Worm (Caenorhabditis elegans) whole organism, L1 larva: ENCODE data around the gene C13B4.1.

Experiments used
- Y116A8C.19 ChIP-seq: sonication (generic microtip); optimal IDR thresholded peaks from 2 replicates; lab custom pipeline; 2016; ENCODE audit warnings: missing compliant biosample characterization, missing genetic modification characterization, borderline replicate concordance
- ama-1 ChIP-seq: fragments of 150-350 bp; optimal IDR thresholded peaks from 2 replicates; lab custom pipeline; 2014
- ceh-8 ChIP-seq: fragments of 200-800 bp; sonication (Bioruptor generic); optimal IDR thresholded peaks from 2 replicates; lab custom pipeline; 2018; ENCODE audit warnings: mild to moderate bottlenecking, missing genetic modification characterization, moderate library complexity, missing compliant biosample characterization
- ceh-82 ChIP-seq, 3 experiments: fragments of 150-350 bp in 1 of 3; sonication (generic microtip) in 2 of 3; optimal IDR thresholded peaks; 2 replicates each; lab custom pipeline; 2014 to 2017; ENCODE audit warnings: missing biosample characterization in 3 of 3, missing genetic modification characterization in 3 of 3
- ceh-90 ChIP-seq: sonication (generic microtip); optimal IDR thresholded peaks from 2 replicates; lab custom pipeline; 2016; ENCODE audit warnings: missing genetic modification characterization, missing compliant biosample characterization
- dsc-1 ChIP-seq: sonication (generic microtip); optimal IDR thresholded peaks from 2 replicates; lab custom pipeline; 2016; ENCODE audit warnings: mild to moderate bottlenecking, missing genetic modification characterization, missing compliant biosample characterization
- efl-1 ChIP-seq, 4 experiments: fragments of 150-350 bp; optimal IDR thresholded peaks in 3 of 4; peaks in 1 of 4; 1 replicate in 1 of 4; 2 replicates in 3 of 4; lab custom pipeline; 2014; ENCODE audit warnings: missing biosample characterization in 2 of 4, missing genetic modification characterization in 2 of 4, missing genetic modification reagents in 2 of 4
- egl-13 ChIP-seq: sonication (generic microtip); optimal IDR thresholded peaks from 2 replicates; lab custom pipeline; 2016; ENCODE audit warnings: missing genotype, missing genetic modification reagents, missing genetic modification characterization, missing compliant biosample characterization
- egl-27 ChIP-seq, 2 experiments: fragments of 150-350 bp in 1 of 2; sonication (generic microtip); optimal IDR thresholded peaks; 3 replicates each; lab custom pipeline; 2017 to 2018; ENCODE audit warnings: missing biosample characterization in 2 of 2, missing genetic modification characterization in 2 of 2, missing genetic modification reagents in 2 of 2
- elt-2 ChIP-seq: sonication (generic microtip); optimal IDR thresholded peaks from 2 replicates; lab custom pipeline; 2016; ENCODE audit warnings: missing genetic modification characterization, mild to moderate bottlenecking, inconsistent platforms, missing compliant biosample characterization, missing genetic modification reagents
- elt-3 ChIP-seq, 6 experiments: fragments of 150-350 bp in 1 of 6; sonication (generic microtip); optimal IDR thresholded peaks; 2 replicates each; lab custom pipeline; 2017 to 2018; ENCODE audit warnings: missing biosample characterization in 6 of 6, missing genetic modification characterization in 6 of 6, inconsistent platforms in 1 of 6
- fos-1 ChIP-seq: fragments of 150-350 bp; optimal IDR thresholded peaks from 2 replicates; lab custom pipeline; 2014; ENCODE audit warnings: missing biosample characterization, missing genetic modification characterization
- hlh-4 ChIP-seq: sonication (generic microtip); optimal IDR thresholded peaks from 2 replicates; lab custom pipeline; 2016; ENCODE audit warnings: mild to moderate bottlenecking, missing genetic modification characterization, missing compliant biosample characterization
- hpl-2 ChIP-seq: fragments of 150-350 bp; optimal IDR thresholded peaks from 2 replicates; lab custom pipeline; 2014; ENCODE audit warnings: missing biosample characterization, missing genetic modification reagents, missing genetic modification characterization
- isw-1 ChIP-seq: fragments of 200-800 bp; sonication (Bioruptor generic); IDR thresholded peaks from 2 replicates; pipeline ENCODE4 v1.3.6; 2022; ENCODE audit warnings: missing genetic modification characterization, missing compliant biosample characterization
- lin-14 ChIP-seq: fragments of 200-800 bp; sonication (Bioruptor generic); optimal IDR thresholded peaks from 2 replicates; lab custom pipeline; 2018; ENCODE audit warnings: mild to moderate bottlenecking, missing genetic modification characterization, moderate library complexity, missing compliant biosample characterization
- lin-35 ChIP-seq, 2 experiments: fragments of 150-350 bp; optimal IDR thresholded peaks; 2 replicates each; lab custom pipeline; 2014; ENCODE audit warnings: missing biosample characterization in 2 of 2, missing genetic modification characterization in 2 of 2, missing genetic modification reagents in 2 of 2
- mab-9 ChIP-seq: fragments of 200-800 bp; sonication (Bioruptor generic); IDR thresholded peaks from 2 replicates; pipeline ENCODE4 v1.3.6; 2022; ENCODE audit warnings: missing genetic modification reagents, missing genetic modification characterization, missing compliant biosample characterization
- mef-2 ChIP-seq: fragments of 150-350 bp; optimal IDR thresholded peaks from 2 replicates; lab custom pipeline; 2014; ENCODE audit warnings: missing biosample characterization, missing genetic modification characterization
- nhr-11 ChIP-seq: fragments of 150-350 bp; optimal IDR thresholded peaks from 2 replicates; lab custom pipeline; 2014; ENCODE audit warnings: missing biosample characterization, missing genetic modification characterization
- nhr-19 ChIP-seq: fragments of 200-800 bp; sonication (Bioruptor generic); conservative IDR thresholded peaks from 2 replicates; pipeline ENCODE4 v1.3.6; 2022; ENCODE audit warnings: missing genetic modification characterization, missing compliant biosample characterization
- nhr-20 ChIP-seq: sonication (generic microtip); optimal IDR thresholded peaks from 2 replicates; lab custom pipeline; 2016; ENCODE audit warnings: mild to moderate bottlenecking, missing genetic modification characterization, missing compliant biosample characterization
- nhr-28 ChIP-seq: fragments of 150-350 bp; optimal IDR thresholded peaks from 2 replicates; lab custom pipeline; 2014; ENCODE audit warnings: missing biosample characterization, missing genetic modification characterization
- nhr-47 ChIP-seq: sonication (generic microtip); optimal IDR thresholded peaks from 2 replicates; lab custom pipeline; 2016; ENCODE audit warnings: mild to moderate bottlenecking, missing genetic modification characterization, moderate library complexity, missing compliant biosample characterization
- nhr-85 ChIP-seq: sonication (generic microtip); peaks from one replicate; lab custom pipeline; 2016; ENCODE audit warnings: missing genetic modification characterization, inconsistent platforms, missing compliant biosample characterization
- skn-1 ChIP-seq: fragments of 150-350 bp; optimal IDR thresholded peaks from 2 replicates; lab custom pipeline; 2014; ENCODE audit warnings: missing biosample characterization, missing genetic modification characterization
- snu-23 ChIP-seq: sonication (generic microtip); optimal IDR thresholded peaks from 2 replicates; lab custom pipeline; 2016; ENCODE audit warnings: missing genetic modification characterization, missing compliant biosample characterization
- sox-4 ChIP-seq: sonication (generic microtip); optimal IDR thresholded peaks from 2 replicates; lab custom pipeline; 2016; ENCODE audit warnings: missing genetic modification characterization, missing compliant biosample characterization
- tbx-2 ChIP-seq: sonication (generic microtip); optimal IDR thresholded peaks from 2 replicates; lab custom pipeline; 2016; ENCODE audit warnings: missing genetic modification characterization, missing compliant biosample characterization
- unc-130 ChIP-seq: fragments of 150-350 bp; optimal IDR thresholded peaks from 2 replicates; lab custom pipeline; 2017; ENCODE audit warnings: missing biosample characterization, missing genetic modification characterization, inconsistent platforms
- unc-30 ChIP-seq: sonication (generic microtip); optimal IDR thresholded peaks from 2 replicates; lab custom pipeline; 2017; ENCODE audit warnings: missing biosample characterization, missing genetic modification characterization
- unc-86 ChIP-seq: sonication (generic microtip); optimal IDR thresholded peaks from 2 replicates; lab custom pipeline; 2016; ENCODE audit warnings: missing genetic modification characterization, missing compliant biosample characterization
- vab-15 ChIP-seq: sonication (generic microtip); optimal IDR thresholded peaks from 2 replicates; lab custom pipeline; 2017; ENCODE audit warnings: missing genotype, mild to moderate bottlenecking, missing genetic modification characterization, missing compliant biosample characterization
- zag-1 ChIP-seq: fragments of 150-350 bp; optimal IDR thresholded peaks from 2 replicates; lab custom pipeline; 2014; ENCODE audit warnings: missing biosample characterization, missing genetic modification characterization
- ztf-11 ChIP-seq, 2 experiments: sonication (generic microtip); optimal IDR thresholded peaks; 2 replicates each; lab custom pipeline; 2016 to 2017; ENCODE audit warnings: missing genetic modification characterization in 2 of 2, missing biosample characterization in 1 of 2, missing compliant biosample characterization in 1 of 2
- ztf-4 ChIP-seq: fragments of 150-350 bp; optimal IDR thresholded peaks from 2 replicates; lab custom pipeline; 2014; ENCODE audit warnings: missing biosample characterization, missing genetic modification characterization

The C13B4.1 gene

ce11 chrII:14525013-14525412 lies 45.6 kb upstream of the C13B4.1 start, which contains the start of gene F57C2.4:
F57C2.4 (plus strand) TSS chrII:14525313.
- TF ChIP-seq ceh-90 (tag; lab: Kevin White, UChicago) = no peak

ce11 chrII:14523645-14524223 lies 44.3 kb upstream of the C13B4.1 start, which contains the start of gene pot-2:
pot-2 (plus strand) TSS chrII:14524173.
- TF ChIP-seq tbx-2 (tag; lab: Kevin White, UChicago) (no peak), nhr-47 (tag; lab: Kevin White, UChicago) (no peak), ceh-90 (tag; lab: Kevin White, UChicago) (no peak), egl-13 (tag; lab: Kevin White, UChicago) (no peak), dsc-1 (tag; lab: Kevin White, UChicago) (no peak), zag-1 (no peak), lin-35 (GFP tag; optimal IDR thresholded peaks at IDR 0.05; lab: Kevin White, UChicago) (no peak), nhr-28 (tag; lab: Kevin White, UChicago) (no peak), hpl-2 (GFP tag; lab: Kevin White, UChicago) (no peak), lin-14 (GFP tag; lab: Kevin White, UChicago) (no peak), unc-86 (tag; lab: Kevin White, UChicago) (no peak), ztf-4 (tag; lab: Kevin White, UChicago) (no peak), ceh-82 (tag; optimal IDR thresholded peaks at IDR 0.05; lab: Kevin White, UChicago) (no peak), ceh-8 (GFP tag; lab: Kevin White, UChicago) (no peak), nhr-11 (tag; lab: Kevin White, UChicago) (no peak), vab-15 (tag; lab: Kevin White, UChicago) (no peak), isw-1 (GFP tag; lab: Robert Waterston, UW) (no peak)

ce11 chrII:14523070-14523572 lies 43.7 kb upstream of the C13B4.1 start, which contains the start of gene btb-20:
btb-20 (minus strand) TSS chrII:14523522.
- no peak for TF ChIP-seq nhr-28 (tag; lab: Kevin White, UChicago)
- TF ChIP-seq fos-1 (tag; lab: Kevin White, UChicago) = no peak
- TF ChIP-seq elt-2 = no peak
- TF ChIP-seq hpl-2 (GFP tag; lab: Kevin White, UChicago) = no peak
- no peak for TF ChIP-seq nhr-85 (tag; lab: Kevin White, UChicago)
- TF ChIP-seq ama-1 (lab: Kevin White, UChicago) = no peak
- TF ChIP-seq elt-3 (tag; optimal IDR thresholded peaks at IDR 0.05; lab: Kevin White, UChicago) = no peak
- TF ChIP-seq unc-130 (tag; lab: Kevin White, UChicago) = no peak
- TF ChIP-seq mef-2 (tag; lab: Kevin White, UChicago) = no peak
- no peak for TF ChIP-seq zag-1
- no peak for TF ChIP-seq snu-23
- TF ChIP-seq, all 84 proteins: peak for 0

- TF ChIP-seq nhr-47 (tag; lab: Kevin White, UChicago) (no peak), nhr-19 (no peak), efl-1 (optimal IDR thresholded peaks at IDR 0.05; lab: Kevin White, UChicago) (no peak), efl-1 (GFP tag; optimal IDR thresholded peaks at IDR 0.05 in 1 of 2; lab: Kevin White, UChicago) (no peak), nhr-20 (no peak), hlh-4 (tag; lab: Kevin White, UChicago) (no peak), sox-4 (no peak), egl-27 (tag; optimal IDR thresholded peaks at IDR 0.05; lab: Kevin White, UChicago) (no peak), Y116A8C.19 (tag; lab: Kevin White, UChicago) (no peak), unc-30 (tag; lab: Kevin White, UChicago) (no peak), ztf-11 (tag; optimal IDR thresholded peaks at IDR 0.05; lab: Kevin White, UChicago) (no peak), skn-1 (tag; lab: Kevin White, UChicago) (no peak), zag-1 (no peak), mab-9 (GFP tag; lab: Robert Waterston, UW) (no peak), egl-13 (tag; lab: Kevin White, UChicago) (no peak), nhr-11 (tag; lab: Kevin White, UChicago) (no peak), ama-1 (lab: Kevin White, UChicago) (no peak), mef-2 (tag; lab: Kevin White, UChicago) (no peak)
These were observed 42.6 kb upstream of the C13B4.1 start, which contains the start of gene btb-19 for ce11 chrII:14522037-14522436. btb-19 (minus strand) TSS chrII:14522137.
